Worm (Caenorhabditis elegans) whole organism, L4 larva: ENCODE data around the gene acly-2.
A peak's percentile ranks its signal among the peaks of the same experiment; 100 is the strongest.

ENCODE experiments used
- F26F4.8 ChIP-seq: fragments of 200-800 bp; sonication (Bioruptor generic); conservative IDR thresholded peaks from 2 replicates; pipeline ENCODE4 v1.3.6; 2022; ENCODE audit warnings: missing genetic modification characterization, missing compliant biosample characterization
- F37D6.2 ChIP-seq: sonication (generic microtip); optimal IDR thresholded peaks from 2 replicates; lab custom pipeline; 2016; ENCODE audit warnings: mild to moderate bottlenecking, missing genetic modification characterization, missing compliant biosample characterization
- F44E2.7 ChIP-seq: fragments of 200-800 bp; sonication (Bioruptor generic); IDR thresholded peaks from 2 replicates; pipeline ENCODE4 v2.1.2; 2022; ENCODE audit warnings: missing genetic modification characterization, missing compliant biosample characterization
- Y105C5A.15 ChIP-seq: fragments of 200-800 bp; sonication (Bioruptor generic); IDR thresholded peaks from 2 replicates; pipeline ENCODE4 v1.3.6; 2022; ENCODE audit warnings: missing genetic modification characterization, missing compliant biosample characterization
- aha-1 ChIP-seq: fragments of 150-350 bp; peaks from one replicate; lab custom pipeline; 2014; ENCODE audit warnings: missing biosample characterization, missing genetic modification characterization
- ceh-28 ChIP-seq: fragments of 150-350 bp; optimal IDR thresholded peaks from 2 replicates; lab custom pipeline; 2014; ENCODE audit warnings: missing biosample characterization, missing genetic modification reagents, missing genetic modification characterization
- ceh-62 ChIP-seq: sonication (generic microtip); optimal IDR thresholded peaks from 2 replicates; lab custom pipeline; 2017; ENCODE audit warnings: missing biosample characterization, missing genetic modification characterization
- ces-1 ChIP-seq: fragments of 150-350 bp; sonication (generic microtip); optimal IDR thresholded peaks from 4 replicates; lab custom pipeline; 2014; ENCODE audit warnings: missing biosample characterization, missing genetic modification reagents, missing genetic modification characterization
- ctbp-1 ChIP-seq: fragments of 200-800 bp; sonication (Bioruptor generic); IDR thresholded peaks from 2 replicates; pipeline ENCODE4 v1.3.6; 2022; ENCODE audit warnings: missing genetic modification reagents, missing genetic modification characterization, missing compliant biosample characterization
- daf-19 ChIP-seq: fragments of 200-800 bp; sonication (Bioruptor generic); conservative IDR thresholded peaks from 2 replicates; pipeline ENCODE4 v1.3.6; 2022; ENCODE audit warnings: missing genetic modification characterization, missing compliant biosample characterization
- dpl-1 ChIP-seq: fragments of 150-350 bp; optimal IDR thresholded peaks from 2 replicates; lab custom pipeline; 2014; ENCODE audit warnings: missing biosample characterization, missing genetic modification reagents, missing genetic modification characterization
- dve-1 ChIP-seq: sonication (generic microtip); optimal IDR thresholded peaks from 2 replicates; lab custom pipeline; 2017; ENCODE audit warnings: antibody characterized with exemption, mild to moderate bottlenecking, missing genetic modification characterization, missing compliant biosample characterization; ENCODE audit not compliant: insufficient read depth
- egl-43 ChIP-seq: fragments of 200-800 bp; sonication (Bioruptor generic); IDR thresholded peaks from 2 replicates; pipeline ENCODE4 v1.3.6; 2022; ENCODE audit warnings: missing genetic modification reagents, missing genetic modification characterization, missing compliant biosample characterization
- fkh-10 ChIP-seq: fragments of 150-350 bp; optimal IDR thresholded peaks from 2 replicates; lab custom pipeline; 2014; ENCODE audit warnings: missing biosample characterization, missing genetic modification reagents, missing genetic modification characterization
- fos-1 ChIP-seq: fragments of 150-350 bp; optimal IDR thresholded peaks from 2 replicates; lab custom pipeline; 2014; ENCODE audit warnings: missing biosample characterization, missing genetic modification characterization
- hlh-30 ChIP-seq: sonication (generic microtip); optimal IDR thresholded peaks from 2 replicates; lab custom pipeline; 2017; ENCODE audit warnings: antibody characterized with exemption, mild to moderate bottlenecking, missing genetic modification characterization, missing compliant biosample characterization; ENCODE audit not compliant: insufficient read depth
- jun-1 ChIP-seq: fragments of 150-350 bp; optimal IDR thresholded peaks from 2 replicates; lab custom pipeline; 2014; ENCODE audit warnings: missing biosample characterization, missing genetic modification reagents, missing genetic modification characterization
- lin-38 ChIP-seq: fragments of 200-800 bp; sonication (Bioruptor generic); IDR thresholded peaks from 2 replicates; pipeline ENCODE4 v1.3.6; 2022; ENCODE audit warnings: missing genetic modification reagents, missing genetic modification characterization, missing compliant biosample characterization
- nhr-237 ChIP-seq: sonication (generic microtip); optimal IDR thresholded peaks from 2 replicates; lab custom pipeline; 2017; ENCODE audit warnings: missing biosample characterization, missing genetic modification characterization
- pha-4 ChIP-seq, 2 experiments: fragments of 150-350 bp in 1 of 2; fragments of 200-800 bp in 1 of 2; sonication (Bioruptor generic) in 1 of 2; IDR thresholded peaks in 1 of 2; optimal IDR thresholded peaks in 1 of 2; 2 replicates each; pipeline versions ENCODE4 v1.3.6 to Lab custom; 2014 to 2022; ENCODE audit warnings: missing genetic modification characterization in 2 of 2, missing genetic modification reagents in 2 of 2, missing biosample characterization in 1 of 2, missing compliant biosample characterization in 1 of 2
- pqm-1 ChIP-seq: sonication (generic microtip); optimal IDR thresholded peaks from 2 replicates; lab custom pipeline; 2017; ENCODE audit warnings: missing biosample characterization, missing genetic modification characterization
- sdz-12 ChIP-seq: fragments of 200-800 bp; sonication (Bioruptor generic); optimal IDR thresholded peaks from 2 replicates; lab custom pipeline; 2018; ENCODE audit warnings: mild to moderate bottlenecking, missing genetic modification characterization, missing compliant biosample characterization
- vab-7 ChIP-seq: fragments of 200-800 bp; sonication (Bioruptor generic); IDR thresholded peaks from 2 replicates; pipeline ENCODE4 v1.3.6; 2022; ENCODE audit warnings: missing genetic modification reagents, missing genetic modification characterization, missing compliant biosample characterization
- zag-1 ChIP-seq: fragments of 150-350 bp; optimal IDR thresholded peaks from 2 replicates; lab custom pipeline; 2014; ENCODE audit warnings: missing biosample characterization, missing genetic modification characterization
- zfp-3 ChIP-seq: fragments of 200-800 bp; sonication (Bioruptor generic); conservative IDR thresholded peaks from 2 replicates; pipeline ENCODE4 v1.3.6; 2022; ENCODE audit warnings: missing genetic modification reagents, missing genetic modification characterization, missing compliant biosample characterization
- ztf-11 ChIP-seq: fragments of 150-350 bp; optimal IDR thresholded peaks from 2 replicates; lab custom pipeline; 2014; ENCODE audit warnings: missing biosample characterization, missing genetic modification characterization
- ztf-7 ChIP-seq: fragments of 150-350 bp; optimal IDR thresholded peaks from 2 replicates; lab custom pipeline; 2014; ENCODE audit warnings: missing biosample characterization, missing genetic modification characterization

The acly-2 gene

DNA sequence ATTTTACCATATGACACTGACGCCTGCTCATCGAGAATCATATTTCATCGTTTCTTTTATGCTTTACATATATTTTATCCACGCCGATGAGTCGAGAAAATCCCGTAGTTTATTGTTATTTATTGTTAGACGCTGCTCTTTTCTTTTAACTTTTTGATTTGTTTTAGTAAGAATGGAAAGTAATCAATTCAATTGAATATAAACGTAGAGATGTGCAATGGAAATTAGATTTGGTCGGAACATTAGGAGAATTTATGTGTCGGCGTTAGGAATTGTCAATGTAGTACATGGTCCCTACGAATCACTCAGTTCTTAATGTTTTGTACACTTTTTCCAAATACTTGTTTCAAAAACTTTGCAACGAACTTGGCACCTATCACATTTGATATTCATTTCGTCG is 49.0 kb downstream of the acly-2 start:
- no peak for TF ChIP-seq lin-38 (GFP tag; lab: Robert Waterston, UW)
- no peak for TF ChIP-seq daf-19 (GFP tag; lab: Robert Waterston, UW)
- no peak for TF ChIP-seq ceh-62 (tag; lab: Kevin White, UChicago)
- no peak for TF ChIP-seq vab-7 (GFP tag; lab: Robert Waterston, UW)
- no peak for TF ChIP-seq dve-1 (tag; lab: Kevin White, UChicago)
- no peak for TF ChIP-seq F37D6.2 (tag; lab: Kevin White, UChicago)
- no peak for TF ChIP-seq zfp-3
- no peak for TF ChIP-seq F26F4.8 (GFP tag; lab: Robert Waterston, UW)
- TF ChIP-seq Y105C5A.15 (GFP tag; lab: Robert Waterston, UW), result no peak
- TF ChIP-seq ztf-7 (tag; lab: Kevin White, UChicago), result no peak
- no peak for TF ChIP-seq fos-1 (tag; lab: Kevin White, UChicago)
- TF ChIP-seq pha-4 (GFP tag; IDR thresholded peaks at IDR 0.05; lab: Robert Waterston, UW), result no peak
- no peak for TF ChIP-seq pha-4 (tag; optimal IDR thresholded peaks at IDR 0.05; lab: Kevin White, UChicago)
- peak; percentile 38 for TF ChIP-seq fkh-10 (GFP tag; lab: Kevin White, UChicago)
- no peak for TF ChIP-seq egl-43
- TF ChIP-seq pqm-1 (tag; lab: Kevin White, UChicago), result no peak
- no peak for TF ChIP-seq zag-1 (tag; lab: Kevin White, UChicago)
- no peak for TF ChIP-seq ceh-28
- no peak for TF ChIP-seq jun-1 (tag; lab: Kevin White, UChicago)
- TF ChIP-seq ces-1, result peak; percentile 20
- peak; percentile 28; the same call in 1 of the 2 replicates for TF ChIP-seq ctbp-1 (GFP tag; lab: Robert Waterston, UW)
- TF ChIP-seq nhr-237 (tag; lab: Kevin White, UChicago), result no peak

DNA sequence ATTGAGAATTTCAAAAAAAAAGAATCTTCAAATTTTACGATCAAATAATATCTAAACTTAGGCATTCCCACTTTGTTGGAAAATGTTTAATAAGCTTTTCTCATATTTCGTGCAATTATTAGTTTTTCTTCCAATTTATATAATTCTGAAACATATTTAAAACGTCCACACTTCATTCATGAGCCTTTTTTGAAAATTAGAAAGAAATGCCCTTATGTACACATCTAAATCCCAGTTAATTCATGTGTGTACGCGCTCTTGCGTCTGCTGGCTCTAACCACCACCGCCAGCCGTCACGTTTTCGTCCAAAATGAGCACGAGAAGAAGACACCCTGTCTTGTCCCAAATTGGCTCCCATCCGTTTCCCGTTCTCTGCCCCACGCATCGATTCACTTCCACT is 50.3 kb downstream of the acly-2 start:
- TF ChIP-seq aha-1 (tag; lab: Kevin White, UChicago), result peak; percentile 93
- no peak for TF ChIP-seq dpl-1
- no peak for TF ChIP-seq lin-38 (GFP tag; lab: Robert Waterston, UW)
- TF ChIP-seq sdz-12 (GFP tag; lab: Kevin White, UChicago), result no peak
- no peak for TF ChIP-seq ztf-11 (tag; lab: Kevin White, UChicago)
- TF ChIP-seq hlh-30 (tag; lab: Kevin White, UChicago), result peak; percentile 34
- TF ChIP-seq F44E2.7 (GFP tag; lab: Robert Waterston, UW), result no peak
